Worm (Caenorhabditis elegans) whole organism, L4 larva: ENCODE results near the gene smu-2.

Source experiments
- ceh-44 ChIP-seq: fragments of 200-800 bp; sonication (Bioruptor generic); IDR thresholded peaks from 2 replicates; pipeline ENCODE4 v1.3.6; 2022; ENCODE audit warnings: missing genetic modification reagents, missing genetic modification characterization, missing compliant biosample characterization
- fkh-10 ChIP-seq: fragments of 150-350 bp; optimal IDR thresholded peaks from 2 replicates; lab custom pipeline; 2014; ENCODE audit warnings: missing biosample characterization, missing genetic modification reagents, missing genetic modification characterization
- fos-1 ChIP-seq: fragments of 150-350 bp; optimal IDR thresholded peaks from 2 replicates; lab custom pipeline; 2014; ENCODE audit warnings: missing biosample characterization, missing genetic modification characterization
- lin-1 ChIP-seq: fragments of 200-800 bp; sonication (Bioruptor generic); IDR thresholded peaks from 2 replicates; pipeline ENCODE4 v1.3.6; 2022; ENCODE audit warnings: missing genetic modification reagents, missing genetic modification characterization, missing compliant biosample characterization
- pha-4 ChIP-seq, 2 experiments: fragments of 150-350 bp in 1 of 2; fragments of 200-800 bp in 1 of 2; sonication (Bioruptor generic) in 1 of 2; IDR thresholded peaks in 1 of 2; optimal IDR thresholded peaks in 1 of 2; 2 replicates each; pipeline versions ENCODE4 v1.3.6 to Lab custom; 2014 to 2022; ENCODE audit warnings: missing genetic modification characterization in 2 of 2, missing genetic modification reagents in 2 of 2, missing biosample characterization in 1 of 2, missing compliant biosample characterization in 1 of 2

DNA sequence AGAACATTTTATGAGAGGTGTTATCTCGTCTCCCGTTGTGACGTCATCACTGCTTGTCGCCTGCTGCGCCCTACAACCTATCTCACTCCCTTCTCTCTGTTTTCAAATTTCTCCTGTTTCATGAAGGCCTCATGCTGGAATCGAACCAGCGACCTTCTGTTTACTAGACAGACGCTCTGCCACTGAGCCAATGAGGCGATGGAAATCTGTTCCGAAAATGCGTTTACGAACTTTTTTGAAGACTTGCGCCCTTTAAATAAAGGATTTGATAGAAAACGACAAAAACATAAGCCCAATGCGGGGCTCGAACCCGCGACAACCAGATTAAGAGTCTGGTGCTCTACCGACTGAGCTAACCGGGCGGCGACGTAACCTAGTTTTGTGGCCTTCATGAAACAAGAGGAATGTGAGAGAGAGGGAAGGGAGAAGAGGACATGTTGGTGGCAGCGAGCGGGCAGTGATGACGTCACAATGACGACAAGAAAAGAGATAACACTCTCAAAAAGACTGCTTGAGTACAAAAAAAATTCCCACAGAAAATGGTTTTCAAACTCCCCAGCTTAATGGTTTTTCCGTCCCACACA lies 36.8 kb downstream of the smu-2 start, which contains the start of gene clec-126:
- TF ChIP-seq lin-1 = no peak
- peak; percentile 30 for TF ChIP-seq fkh-10 (GFP tag; lab: Kevin White, UChicago)
- TF ChIP-seq pha-4 (GFP tag; IDR thresholded peaks at IDR 0.05; lab: Robert Waterston, UW) = peak; percentile 74; the same call in 1 of the 2 replicates
- peak; percentile 27 for TF ChIP-seq pha-4 (tag; optimal IDR thresholded peaks at IDR 0.05; lab: Kevin White, UChicago)
- TF ChIP-seq ceh-44 (GFP tag; lab: Robert Waterston, UW) = peak; percentile 51; the same call in 1 of the 2 replicates
- no peak for TF ChIP-seq fos-1
